Worm (Caenorhabditis elegans): ENCODE results near the gene srb-3.

- no peak for TF ChIP-seq nhr-11 (tag; optimal IDR thresholded peaks at IDR 0.05)
- TF ChIP-seq snpc-4 (tag; optimal IDR thresholded peaks at IDR 0.05): no peak
- no peak for TF ChIP-seq nhr-6 (tag; optimal IDR thresholded peaks at IDR 0.05)
These were observed 24.0 kb downstream of the srb-3 start, which contains the start of gene F58A6.1 for ce11 chrII:5142619-5143018.

All from whole organism, L2 larva.